Worm (Caenorhabditis elegans): ENCODE data around the gene K09C4.7.

DNA sequence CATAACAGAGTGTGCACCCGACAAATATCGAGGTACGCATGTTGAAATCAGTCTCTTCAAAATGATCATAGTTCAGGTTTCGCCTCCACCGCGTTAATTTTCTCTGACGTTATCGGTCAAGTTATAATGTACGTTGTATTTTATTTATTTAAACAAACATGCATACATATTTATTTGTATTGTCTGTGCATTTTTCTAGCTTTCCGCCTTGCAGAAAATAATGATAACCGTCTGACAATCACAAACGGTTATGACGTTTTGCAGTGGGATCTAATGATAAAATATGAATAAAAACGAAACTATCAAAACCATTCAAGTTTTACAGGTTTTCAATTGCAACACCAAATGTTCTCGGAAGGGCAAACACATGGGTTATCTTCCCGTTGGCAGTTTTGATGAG is 10.5 kb downstream of the K09C4.7 start:
- TF ChIP-seq him-1 (tag; optimal IDR thresholded peaks at IDR 0.05) (no peak), W03F9.2 (tag; optimal IDR thresholded peaks at IDR 0.05) (no peak)
